Worm (Caenorhabditis elegans) whole organism, L1 larva: ENCODE measurements around the gene H18N23.2.

ENCODE experiments used
- ceh-82 ChIP-seq, 3 experiments: fragments of 150-350 bp in 1 of 3; sonication (generic microtip) in 2 of 3; optimal IDR thresholded peaks; 2 replicates each; lab custom pipeline; 2014 to 2017; ENCODE audit warnings: missing biosample characterization in 3 of 3, missing genetic modification characterization in 3 of 3
- fos-1 ChIP-seq: fragments of 150-350 bp; optimal IDR thresholded peaks from 2 replicates; lab custom pipeline; 2014; ENCODE audit warnings: missing biosample characterization, missing genetic modification characterization
- jun-1 ChIP-seq: fragments of 150-350 bp; optimal IDR thresholded peaks from 2 replicates; lab custom pipeline; 2014; ENCODE audit warnings: missing biosample characterization, missing genetic modification reagents, missing genetic modification characterization
- lin-15B ChIP-seq: fragments of 150-350 bp; sonication (generic microtip); optimal IDR thresholded peaks from 3 replicates; lab custom pipeline; 2014; ENCODE audit warnings: missing biosample characterization, missing genetic modification characterization
- lin-39 ChIP-seq: fragments of 150-350 bp; optimal IDR thresholded peaks from 2 replicates; lab custom pipeline; 2014; ENCODE audit warnings: missing biosample characterization, missing genetic modification reagents, missing genetic modification characterization
- mab-9 ChIP-seq: fragments of 200-800 bp; sonication (Bioruptor generic); IDR thresholded peaks from 2 replicates; pipeline ENCODE4 v1.3.6; 2022; ENCODE audit warnings: missing genetic modification reagents, missing genetic modification characterization, missing compliant biosample characterization
- mdl-1 ChIP-seq, 2 experiments: fragments of 150-350 bp; optimal IDR thresholded peaks; 2 replicates each; lab custom pipeline; 2014 to 2017; ENCODE audit warnings: missing biosample characterization in 2 of 2, missing genetic modification characterization in 2 of 2, inconsistent platforms in 1 of 2
- nhr-11 ChIP-seq: fragments of 150-350 bp; optimal IDR thresholded peaks from 2 replicates; lab custom pipeline; 2014; ENCODE audit warnings: missing biosample characterization, missing genetic modification characterization
- nhr-237 ChIP-seq: fragments of 150-350 bp; optimal IDR thresholded peaks from 2 replicates; lab custom pipeline; 2014; ENCODE audit warnings: missing biosample characterization, missing genetic modification characterization
- nhr-28 ChIP-seq: fragments of 150-350 bp; optimal IDR thresholded peaks from 2 replicates; lab custom pipeline; 2014; ENCODE audit warnings: missing biosample characterization, missing genetic modification characterization
- pax-3 ChIP-seq: fragments of 200-800 bp; sonication (Bioruptor generic); optimal IDR thresholded peaks from 2 replicates; lab custom pipeline; 2018; ENCODE audit warnings: mild to moderate bottlenecking, missing genetic modification characterization, moderate library complexity, missing compliant biosample characterization
- sox-4 ChIP-seq: sonication (generic microtip); optimal IDR thresholded peaks from 2 replicates; lab custom pipeline; 2016; ENCODE audit warnings: missing genetic modification characterization, missing compliant biosample characterization
- sptf-1 ChIP-seq: fragments of 150-350 bp; optimal IDR thresholded peaks from 2 replicates; lab custom pipeline; 2014; ENCODE audit warnings: missing biosample characterization, missing genetic modification characterization
- unc-62 ChIP-seq: fragments of 150-350 bp; optimal IDR thresholded peaks from 2 replicates; lab custom pipeline; 2014; ENCODE audit warnings: missing biosample characterization, missing genetic modification reagents, missing genetic modification characterization

ce11 chrX:17685959-17686358 is 45.3 kb upstream of the H18N23.2 start:
- no peak for TF ChIP-seq unc-62 (GFP tag; lab: Kevin White, UChicago)
- no peak for TF ChIP-seq sptf-1 (tag; lab: Kevin White, UChicago)
- no peak for TF ChIP-seq lin-15B (tag; lab: Kevin White, UChicago)
- TF ChIP-seq nhr-237: no peak
- no peak for TF ChIP-seq mab-9 (GFP tag; lab: Robert Waterston, UW)
- TF ChIP-seq ceh-82 (tag; optimal IDR thresholded peaks at IDR 0.05; lab: Kevin White, UChicago): no peak
- TF ChIP-seq lin-39: no peak
- no peak for TF ChIP-seq jun-1 (tag; lab: Kevin White, UChicago)
- no peak for TF ChIP-seq nhr-11 (tag; lab: Kevin White, UChicago)
- TF ChIP-seq mdl-1 (tag; optimal IDR thresholded peaks at IDR 0.05; lab: Kevin White, UChicago): no peak
- TF ChIP-seq sox-4 (tag; lab: Kevin White, UChicago): no peak
- TF ChIP-seq pax-3 (tag; lab: Kevin White, UChicago): no peak
- no peak for TF ChIP-seq nhr-28 (tag; lab: Kevin White, UChicago)
- no peak for TF ChIP-seq fos-1 (tag; lab: Kevin White, UChicago)
